Fruit fly (Drosophila melanogaster) S2 (cell line): ENCODE measurements around the gene Herc4.

Source experiments
- CG8478 ChIP-seq: fragments of >200 bp; optimal IDR thresholded peaks from 2 replicates; lab custom pipeline; 2018
- CTCF ChIP-seq, 2 experiments: fragments of >200 bp; optimal IDR thresholded peaks; 2 replicates each; lab custom pipeline; 2018

Gene Herc4

DNA sequence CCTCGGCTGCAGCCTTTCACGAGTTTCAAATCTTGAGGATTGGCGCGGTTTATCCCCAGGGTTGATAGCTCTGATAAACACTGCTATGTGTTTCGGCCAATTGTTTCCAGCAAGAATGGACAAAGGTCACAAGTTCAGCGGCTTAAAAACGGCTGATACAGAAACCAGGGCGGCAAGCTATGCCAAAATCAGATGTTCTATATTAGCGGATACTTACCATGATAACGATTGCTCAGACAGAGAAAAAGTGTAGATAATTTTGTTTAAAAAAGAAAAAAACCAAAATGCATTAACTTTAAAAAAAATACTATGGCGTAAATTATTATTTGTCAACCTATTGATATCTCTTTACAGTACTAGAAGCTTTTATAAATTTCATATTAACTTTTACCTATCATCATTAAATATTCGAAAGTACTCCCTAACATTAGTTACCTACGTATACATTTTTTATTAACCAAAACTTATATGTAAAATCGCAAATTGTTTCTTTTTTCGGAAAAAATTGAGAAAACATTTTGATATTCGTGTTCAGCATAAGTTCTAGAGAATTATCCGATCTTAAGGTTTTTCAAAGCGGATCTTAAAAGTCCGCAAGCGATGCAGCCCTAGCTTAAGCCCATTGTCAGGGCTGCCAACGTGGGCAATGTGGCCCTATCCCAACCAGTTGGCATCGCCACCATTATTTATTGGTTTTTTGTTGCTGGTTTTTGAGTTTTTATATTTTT, at the start of gene Herc4, which contains the start of gene sturkopf:
Gene Herc4 (plus strand): TSS at position 658 of the 728 bp plus-strand sequence.
Gene sturkopf (minus strand): TSS at position 339 of the 728 bp plus-strand sequence.
- no peak for TF ChIP-seq CG8478 (lab: Kevin White, UChicago)
- no peak for TF ChIP-seq CTCF (optimal IDR thresholded peaks at IDR 0.05; lab: Kevin White, UChicago)

dm6 chr3L:1264998-1265397, 48.5 kb upstream of the Herc4 start:
- TF ChIP-seq CG8478 (lab: Kevin White, UChicago) (no peak), CTCF (optimal IDR thresholded peaks at IDR 0.05; lab: Kevin White, UChicago) (no peak)

dm6 chr3L:1265423-1266002, 48.0 kb upstream of the Herc4 start:
- TF ChIP-seq CG8478 (lab: Kevin White, UChicago) (no peak), CTCF (optimal IDR thresholded peaks at IDR 0.05; lab: Kevin White, UChicago) (no peak)

- TF ChIP-seq CG8478 (lab: Kevin White, UChicago) (no peak), CTCF (optimal IDR thresholded peaks at IDR 0.05; lab: Kevin White, UChicago) (no peak)
Observed at dm6 chr3L:1269013-1269412, 44.5 kb upstream of the Herc4 start.

DNA sequence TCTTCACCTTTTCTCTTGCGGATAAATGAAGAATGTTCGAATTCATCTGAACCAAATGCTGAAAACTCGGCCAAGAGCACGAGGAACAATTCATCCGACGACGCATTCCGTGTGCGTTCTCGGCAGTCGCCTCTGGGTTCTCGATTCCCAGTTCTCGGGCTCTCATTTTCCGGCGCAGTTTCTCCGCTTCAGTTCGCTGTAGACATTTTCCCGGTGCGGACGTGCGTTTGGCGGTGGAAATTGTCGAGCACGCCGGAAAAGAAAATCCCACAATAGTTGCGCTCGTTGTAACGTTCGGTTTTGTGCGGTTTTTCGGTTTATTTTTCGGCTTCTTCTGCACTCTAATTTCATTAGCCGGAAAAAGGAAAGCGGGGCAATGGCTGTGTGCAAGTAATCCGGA, 37.7 kb upstream of the Herc4 start, which contains the start of gene CG32333:
Gene CG32333 (plus strand): TSS at position 190 of the 400 bp plus-strand sequence.
- TF ChIP-seq CTCF (optimal IDR thresholded peaks at IDR 0.05; lab: Kevin White, UChicago) (no peak), CG8478 (lab: Kevin White, UChicago) (no peak)

DNA sequence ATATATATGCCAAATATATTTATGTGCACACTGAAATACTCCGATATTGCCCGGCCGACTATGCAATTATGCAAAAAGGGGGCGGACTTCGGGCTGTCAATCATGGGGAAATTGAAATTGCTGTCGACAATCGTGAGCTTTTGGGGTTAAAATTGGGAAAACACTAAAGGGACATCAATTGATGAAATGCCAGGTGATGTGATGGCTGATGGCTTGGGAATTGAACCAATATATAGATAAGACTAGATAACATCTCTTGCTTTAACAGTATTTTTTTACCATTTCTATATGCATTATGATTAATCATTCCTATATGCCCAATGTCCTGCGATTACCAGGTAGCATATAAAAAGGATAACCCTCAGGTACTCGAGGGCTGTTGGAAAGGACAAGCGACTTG, 35.6 kb upstream of the Herc4 start:
- TF ChIP-seq CTCF (optimal IDR thresholded peaks at IDR 0.05; lab: Kevin White, UChicago) (no peak), CG8478 (lab: Kevin White, UChicago) (no peak)

dm6 chr3L:1279685-1280084, 33.8 kb upstream of the Herc4 start:
- TF ChIP-seq CTCF (optimal IDR thresholded peaks at IDR 0.05; lab: Kevin White, UChicago) (no peak), CG8478 (lab: Kevin White, UChicago) (no peak)

- TF ChIP-seq CG8478 (lab: Kevin White, UChicago): no peak
- no peak for TF ChIP-seq CTCF (optimal IDR thresholded peaks at IDR 0.05; lab: Kevin White, UChicago)
Observed at dm6 chr3L:1280890-1281622, 32.4 kb upstream of the Herc4 start.

dm6 chr3L:1294835-1295234, 18.7 kb upstream of the Herc4 start:
- no peak for TF ChIP-seq CTCF (optimal IDR thresholded peaks at IDR 0.05; lab: Kevin White, UChicago)
- TF ChIP-seq CG8478 (lab: Kevin White, UChicago): no peak

DNA sequence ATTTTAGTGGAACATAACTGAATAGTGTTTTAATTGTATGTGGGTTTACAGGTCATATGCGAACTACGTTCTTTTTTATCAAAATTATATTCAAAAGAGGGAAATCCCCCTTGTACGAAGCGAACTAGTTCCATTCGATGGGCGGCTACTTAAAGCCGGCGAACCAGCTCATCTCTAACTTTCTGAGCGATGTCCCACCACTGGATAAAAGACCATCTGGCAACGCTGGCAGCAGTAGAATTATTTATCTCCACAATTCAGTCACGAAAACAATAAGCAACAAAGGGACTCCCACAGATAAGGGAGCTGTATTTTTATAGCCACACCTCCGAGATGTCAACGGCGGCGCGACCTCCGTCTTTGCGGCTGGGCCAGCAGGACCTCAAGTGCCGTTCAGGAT, 17.8 kb upstream of the Herc4 start, which contains the start of gene Rabex-5:
Gene Rabex-5 (plus strand): TSS at position 221 of the 400 bp plus-strand sequence.
- TF ChIP-seq CG8478 (lab: Kevin White, UChicago) (no peak), CTCF (optimal IDR thresholded peaks at IDR 0.05; lab: Kevin White, UChicago) (peak; percentile 12 to 38)

DNA sequence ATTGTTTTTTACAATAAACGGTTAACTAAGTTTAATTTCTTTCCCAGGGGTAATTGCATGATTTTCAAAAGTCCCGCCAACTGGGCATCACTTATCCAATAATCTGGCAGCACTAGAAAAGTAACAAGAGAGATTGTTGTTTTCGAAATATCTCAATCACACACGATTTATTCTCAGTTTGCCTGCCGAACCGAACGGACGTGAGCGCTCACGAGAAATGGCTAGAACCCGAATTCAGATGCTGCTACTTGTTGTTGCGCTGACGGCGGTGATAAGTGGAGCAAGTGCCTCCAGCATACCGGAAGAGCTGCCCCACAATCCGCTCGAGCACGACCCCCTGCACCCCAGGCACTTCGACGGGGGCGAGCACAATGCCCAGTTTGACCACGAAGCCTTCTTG, 15.0 kb upstream of the Herc4 start, which contains the start of gene scf:
Gene scf (plus strand): TSS at position 164 of the 400 bp plus-strand sequence.
- TF ChIP-seq CTCF (optimal IDR thresholded peaks at IDR 0.05; lab: Kevin White, UChicago) (no peak), CG8478 (lab: Kevin White, UChicago) (no peak)

dm6 chr3L:1300076-1300635, 13.3 kb upstream of the Herc4 start:
- TF ChIP-seq CTCF (optimal IDR thresholded peaks at IDR 0.05; lab: Kevin White, UChicago) (no peak), CG8478 (lab: Kevin White, UChicago) (no peak)

dm6 chr3L:1302234-1302949, 11.1 kb upstream of the Herc4 start, which contains the start of the genes Rac1 and Acat2:
TSS of gene Rac1 (minus strand) at chr3L:1302683.
TSS of gene Acat2 (plus strand) at chr3L:1302944.
- TF ChIP-seq CG8478 (lab: Kevin White, UChicago) (no peak), CTCF (optimal IDR thresholded peaks at IDR 0.05; lab: Kevin White, UChicago) (no peak)

DNA sequence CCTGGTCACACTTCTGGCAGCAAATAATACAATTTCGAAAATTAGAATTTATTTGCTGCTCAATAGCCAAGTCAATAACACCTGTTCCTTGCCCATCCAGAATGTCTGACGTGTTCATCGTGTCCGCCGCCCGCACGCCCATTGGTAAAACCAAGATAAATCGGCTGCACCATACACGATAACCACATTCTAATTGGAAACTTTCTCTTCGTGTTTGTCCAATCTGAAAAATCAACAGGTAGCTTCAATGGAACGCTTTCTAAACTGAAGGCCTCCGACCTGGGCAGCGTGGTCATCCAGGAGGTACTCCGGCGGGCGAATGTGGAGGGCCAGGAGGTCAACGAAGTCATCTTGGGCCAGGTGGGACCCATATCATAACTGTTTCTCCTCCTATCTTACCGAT, 10.5 kb upstream of the Herc4 start:
- no peak for TF ChIP-seq CG8478 (lab: Kevin White, UChicago)
- TF ChIP-seq CTCF (optimal IDR thresholded peaks at IDR 0.05; lab: Kevin White, UChicago): no peak
